Fruit fly (Drosophila melanogaster) whole organism, embryonic: ENCODE measurements around the gene CG32551.
A peak's percentile ranks its signal among the peaks of the same experiment; 100 is the strongest.

Experiments used
- ATbp ChIP-seq: fragments of 200-800 bp; sonication (Bioruptor generic); optimal IDR thresholded peaks from 2 replicates; lab custom pipeline; 2017; ENCODE audit warnings: missing biosample characterization, mild to moderate bottlenecking, missing genetic modification characterization, missing genetic modification reagents
- Atf-2 ChIP-seq: fragments of 200-800 bp; sonication (Bioruptor generic); optimal IDR thresholded peaks from 2 replicates; lab custom pipeline; 2016; ENCODE audit warnings: missing biosample characterization, missing genetic modification characterization
- B-H1 ChIP-seq: fragments of 200-800 bp; sonication (Bioruptor generic); IDR thresholded peaks from 3 replicates; pipeline ENCODE4 v1.3.6; 2022; ENCODE audit warnings: missing biosample characterization, missing genetic modification characterization
- BEAF-32 ChIP-seq: fragments of 200-800 bp; sonication (Bioruptor generic); optimal IDR thresholded peaks from 3 replicates; lab custom pipeline; 2017; ENCODE audit warnings: missing biosample characterization, missing genetic modification characterization, mild to moderate bottlenecking, moderate library complexity, missing genetic modification reagents
- Blimp-1 ChIP-seq: fragments of 200-800 bp; sonication (Bioruptor generic); optimal IDR thresholded peaks from 3 replicates; lab custom pipeline; 2018; ENCODE audit warnings: missing biosample characterization, missing genetic modification characterization, mild to moderate bottlenecking, moderate library complexity, missing genetic modification reagents
- CG12744 ChIP-seq: fragments of 200-800 bp; sonication (Bioruptor generic); optimal IDR thresholded peaks from 2 replicates; lab custom pipeline; 2016; ENCODE audit warnings: missing biosample characterization, missing genetic modification characterization
- CG17385 ChIP-seq: fragments of 200-800 bp; sonication (Bioruptor generic); optimal IDR thresholded peaks from 3 replicates; lab custom pipeline; 2018; ENCODE audit warnings: missing biosample characterization, mild to moderate bottlenecking, missing genetic modification characterization
- CG17912 ChIP-seq: fragments of 200-800 bp; sonication (Bioruptor generic); optimal IDR thresholded peaks from 2 replicates; lab custom pipeline; 2018; ENCODE audit warnings: missing biosample characterization, mild to moderate bottlenecking, missing genetic modification characterization
- CG1792 ChIP-seq: fragments of 200-800 bp; sonication (Bioruptor generic); optimal IDR thresholded peaks from 2 replicates; lab custom pipeline; 2016; ENCODE audit warnings: missing biosample characterization, missing genetic modification characterization
- CG2678 ChIP-seq: fragments of 200-800 bp; sonication (Bioruptor generic); optimal IDR thresholded peaks from 3 replicates; lab custom pipeline; 2019; ENCODE audit warnings: missing biosample characterization, mild to moderate bottlenecking, missing genetic modification characterization, moderate library complexity
- CG2712 ChIP-seq: fragments of 200-800 bp; optimal IDR thresholded peaks from 3 replicates; lab custom pipeline; 2019; ENCODE audit warnings: missing biosample characterization, mild to moderate bottlenecking, missing genetic modification characterization, moderate library complexity
- CG31441 ChIP-seq: fragments of 200-800 bp; sonication (Bioruptor generic); IDR thresholded peaks from 2 replicates; pipeline ENCODE4 v1.3.6; 2022; ENCODE audit warnings: missing biosample characterization, missing genetic modification characterization
- CG32767 ChIP-seq: fragments of 200-800 bp; sonication (Bioruptor generic); IDR thresholded peaks from 2 replicates; pipeline ENCODE4 v1.3.6; 2022; ENCODE audit warnings: missing biosample characterization, missing genetic modification characterization
- CG4730 ChIP-seq: fragments of 200-800 bp; sonication (Bioruptor generic); IDR thresholded peaks from 2 replicates; pipeline ENCODE4 v1.3.6; 2022; ENCODE audit warnings: missing biosample characterization, missing genetic modification characterization
- CG5953 ChIP-seq: fragments of 200-800 bp; sonication (Bioruptor generic); IDR thresholded peaks from 2 replicates; pipeline ENCODE4 v1.3.6; 2022; ENCODE audit warnings: missing biosample characterization, missing genetic modification characterization
- CG6791 ChIP-seq: fragments of 200-800 bp; sonication (Bioruptor generic); IDR thresholded peaks from 3 replicates; pipeline ENCODE4 v1.3.6; 2022; ENCODE audit warnings: missing biosample characterization, missing genetic modification characterization; ENCODE audit not compliant: partially characterized antibody
- CG7839 ChIP-seq: fragments of 200-800 bp; sonication (Bioruptor generic); optimal IDR thresholded peaks from 3 replicates; lab custom pipeline; 2018; ENCODE audit warnings: missing biosample characterization, mild to moderate bottlenecking, missing genetic modification characterization, moderate library complexity
- CG8290 ChIP-seq, 3 experiments: fragments of 200-800 bp; sonication (Bioruptor generic); optimal IDR thresholded peaks; 2 replicates each; lab custom pipeline; 2016 to 2019; ENCODE audit warnings: missing biosample characterization in 3 of 3, missing genetic modification characterization in 3 of 3, mild to moderate bottlenecking in 2 of 3, moderate library complexity in 1 of 3
- CG8924 ChIP-seq: fragments of 200-800 bp; optimal IDR thresholded peaks from 3 replicates; lab custom pipeline; 2019; ENCODE audit warnings: missing biosample characterization, mild to moderate bottlenecking, missing genetic modification characterization, moderate library complexity
- CG9876 ChIP-seq: fragments of 200-800 bp; sonication (Bioruptor generic); optimal IDR thresholded peaks from 2 replicates; lab custom pipeline; 2016; ENCODE audit warnings: missing biosample characterization, missing genetic modification characterization
- Dbx ChIP-seq: fragments of 200-800 bp; sonication (Bioruptor generic); IDR thresholded peaks from 3 replicates; pipeline ENCODE4 v1.3.6; 2022; ENCODE audit warnings: missing biosample characterization, missing genetic modification characterization
- Dp ChIP-seq: fragments of 200-800 bp; sonication (Bioruptor generic); optimal IDR thresholded peaks from 2 replicates; lab custom pipeline; 2018; ENCODE audit warnings: missing biosample characterization, mild to moderate bottlenecking, missing genetic modification characterization, moderate library complexity
- Fer3 ChIP-seq: fragments of 200-800 bp; sonication (Bioruptor generic); optimal IDR thresholded peaks from 2 replicates; lab custom pipeline; 2018; ENCODE audit warnings: missing biosample characterization, mild to moderate bottlenecking, missing genetic modification characterization, moderate library complexity
- Hmx ChIP-seq: fragments of 200-800 bp; sonication (Bioruptor generic); optimal IDR thresholded peaks from 2 replicates; lab custom pipeline; 2016; ENCODE audit warnings: missing biosample characterization, missing genetic modification characterization
- Kr ChIP-seq: fragments of 200-800 bp; sonication (Bioruptor generic); optimal IDR thresholded peaks from 2 replicates; lab custom pipeline; 2017; ENCODE audit warnings: missing biosample characterization, mild to moderate bottlenecking, missing genetic modification characterization
- Mrtf ChIP-seq: fragments of 200-800 bp; sonication (Bioruptor generic); IDR thresholded peaks from 3 replicates; pipeline ENCODE4 v1.3.6; 2022; ENCODE audit warnings: missing biosample characterization, missing genetic modification characterization
- Nf-YB ChIP-seq: fragments of 200-800 bp; sonication (Bioruptor generic); optimal IDR thresholded peaks from 3 replicates; lab custom pipeline; 2019; ENCODE audit warnings: missing biosample characterization, mild to moderate bottlenecking, missing genetic modification characterization, moderate library complexity
- Oaz ChIP-seq: fragments of 200-800 bp; sonication (Bioruptor generic); IDR thresholded peaks from 2 replicates; pipeline ENCODE4 v1.3.6; 2022; ENCODE audit warnings: missing biosample characterization, missing genetic modification characterization
- Scr ChIP-seq: fragments of 200-800 bp; sonication (Bioruptor generic); IDR thresholded peaks from 2 replicates; pipeline ENCODE4 v1.3.6; 2022; ENCODE audit warnings: missing biosample characterization, missing genetic modification characterization; ENCODE audit not compliant: partially characterized antibody
- Side ChIP-seq: fragments of 200-800 bp; sonication (Bioruptor generic); optimal IDR thresholded peaks from 2 replicates; lab custom pipeline; 2016; ENCODE audit warnings: missing biosample characterization, missing genetic modification characterization
- TFAM ChIP-seq: fragments of 200-800 bp; sonication (Bioruptor generic); optimal IDR thresholded peaks from 2 replicates; lab custom pipeline; 2017; ENCODE audit warnings: missing biosample characterization, missing genetic modification characterization, inconsistent platforms
- Trl ChIP-seq, 3 experiments: fragments of >200 bp in 2 of 3; fragments of 200-800 bp in 1 of 3; sonication (Bioruptor generic) in 1 of 3; optimal IDR thresholded peaks; 2 replicates in 1 of 3; 3 replicates in 2 of 3; lab custom pipeline; 2016 to 2017; ENCODE audit warnings: missing biosample characterization in 1 of 3, missing genetic modification characterization in 1 of 3
- Xrp1 ChIP-seq: fragments of 200-800 bp; sonication (Bioruptor generic); IDR thresholded peaks from 2 replicates; pipeline ENCODE4 v1.3.6; 2022; ENCODE audit warnings: missing biosample characterization, missing genetic modification characterization
- ab ChIP-seq: fragments of 200-800 bp; sonication (Bioruptor generic); optimal IDR thresholded peaks from 2 replicates; lab custom pipeline; 2016; ENCODE audit warnings: missing biosample characterization, missing genetic modification characterization
- bowl ChIP-seq: fragments of 200-800 bp; sonication (Bioruptor generic); IDR thresholded peaks from 2 replicates; pipeline ENCODE4 v1.3.6; 2022; ENCODE audit warnings: missing biosample characterization, missing genetic modification characterization
- bsh ChIP-seq, 2 experiments: fragments of 200-800 bp; sonication (Bioruptor generic); optimal IDR thresholded peaks; 2 replicates each; lab custom pipeline; 2017 to 2018; ENCODE audit warnings: mild to moderate bottlenecking in 2 of 2, missing biosample characterization in 2 of 2, missing genetic modification characterization in 2 of 2, moderate library complexity in 1 of 2
- crc ChIP-seq: fragments of 200-800 bp; sonication (Bioruptor generic); optimal IDR thresholded peaks from 2 replicates; lab custom pipeline; 2016; ENCODE audit warnings: missing biosample characterization, missing genetic modification characterization
- crol ChIP-seq: fragments of 200-800 bp; sonication (Bioruptor generic); IDR thresholded peaks from 2 replicates; pipeline ENCODE4 v1.3.6; 2022; ENCODE audit warnings: missing biosample characterization, missing genetic modification characterization
- dmrt99B ChIP-seq: fragments of 200-800 bp; sonication (Bioruptor generic); optimal IDR thresholded peaks from 2 replicates; lab custom pipeline; 2018; ENCODE audit warnings: missing biosample characterization, mild to moderate bottlenecking, missing genetic modification characterization, moderate library complexity
- dpn ChIP-seq, 2 experiments: fragments of 200-800 bp; sonication (Bioruptor generic); optimal IDR thresholded peaks; 3 replicates each; lab custom pipeline; 2016; ENCODE audit warnings: missing biosample characterization in 2 of 2, missing genetic modification characterization in 2 of 2
- eyg ChIP-seq: fragments of 200-800 bp; sonication (Bioruptor generic); optimal IDR thresholded peaks from 3 replicates; lab custom pipeline; 2016; ENCODE audit warnings: missing biosample characterization, missing genetic modification characterization
- fd64A ChIP-seq: fragments of 200-800 bp; sonication (Bioruptor generic); optimal IDR thresholded peaks from 3 replicates; lab custom pipeline; 2018; ENCODE audit warnings: missing biosample characterization, mild to moderate bottlenecking, missing genetic modification characterization
- fru ChIP-seq: fragments of >200 bp; optimal IDR thresholded peaks from 2 replicates; lab custom pipeline; 2017
- fu2 ChIP-seq: fragments of 200-800 bp; sonication (Bioruptor generic); optimal IDR thresholded peaks from 2 replicates; lab custom pipeline; 2016; ENCODE audit warnings: missing biosample characterization, missing genetic modification characterization
- gsb-n ChIP-seq: fragments of 200-800 bp; sonication (Bioruptor generic); optimal IDR thresholded peaks from 3 replicates; lab custom pipeline; 2018; ENCODE audit warnings: missing biosample characterization, mild to moderate bottlenecking, missing genetic modification characterization
- klu ChIP-seq: fragments of 200-800 bp; sonication (Bioruptor generic); IDR thresholded peaks from 2 replicates; pipeline ENCODE4 v1.3.6; 2022; ENCODE audit warnings: missing biosample characterization, missing genetic modification characterization
- mam ChIP-seq: fragments of 200-800 bp; sonication (Bioruptor generic); optimal IDR thresholded peaks from 3 replicates; lab custom pipeline; 2016; ENCODE audit warnings: missing biosample characterization, missing genetic modification characterization
- pros ChIP-seq: fragments of 200-800 bp; sonication (Bioruptor generic); optimal IDR thresholded peaks from 3 replicates; lab custom pipeline; 2019; ENCODE audit warnings: missing biosample characterization, mild to moderate bottlenecking, missing genetic modification characterization, moderate library complexity
- sug ChIP-seq: fragments of 200-800 bp; optimal IDR thresholded peaks from 2 replicates; lab custom pipeline; 2019; ENCODE audit warnings: missing biosample characterization, mild to moderate bottlenecking, missing genetic modification characterization, moderate library complexity
- tna ChIP-seq: fragments of 200-800 bp; sonication (Bioruptor generic); IDR thresholded peaks from 2 replicates; pipeline ENCODE4 v1.3.6; 2022; ENCODE audit warnings: missing biosample characterization, missing genetic modification characterization; ENCODE audit not compliant: partially characterized antibody
- toy ChIP-seq: fragments of 200-800 bp; sonication (Bioruptor generic); IDR thresholded peaks from 2 replicates; pipeline ENCODE4 v1.3.6; 2022; ENCODE audit warnings: missing biosample characterization, missing genetic modification characterization

The CG32551 gene

dm6 chrX:18407394-18407721 is 31.3 kb upstream of the CG32551 start (continued):
- TF ChIP-seq CG8924 (tag; lab: Kevin White, UChicago) = no peak
- peak; percentile 18 for TF ChIP-seq Fer3 (tag; lab: Kevin White, UChicago)
- TF ChIP-seq Hmx = no peak
- TF ChIP-seq Dp = no peak
- TF ChIP-seq pros = no peak
- TF ChIP-seq tna (GFP tag; lab: Robert Waterston, UW) = no peak
- no peak for TF ChIP-seq BEAF-32 (GFP tag; lab: Kevin White, UChicago)
- no peak for TF ChIP-seq fru
- TF ChIP-seq Side = no peak
- no peak for TF ChIP-seq CG5953 (GFP tag; lab: Robert Waterston, UW)
- TF ChIP-seq fd64A (GFP tag; lab: Kevin White, UChicago) = no peak
- no peak for TF ChIP-seq CG8290 (GFP tag; optimal IDR thresholded peaks at IDR 0.05; lab: Kevin White, UChicago)
- TF ChIP-seq CG8290 (tag; optimal IDR thresholded peaks at IDR 0.05; lab: Kevin White, UChicago) = peak in 1 of 2 experiments; percentile 3
- peak; percentile 42 for TF ChIP-seq CG2678 (tag; lab: Kevin White, UChicago)
- TF ChIP-seq CG2712 (tag; lab: Kevin White, UChicago) = peak; percentile 10
- TF ChIP-seq CG6791 (GFP tag; lab: Robert Waterston, UW) = no peak
- no peak for TF ChIP-seq bowl (GFP tag; lab: Robert Waterston, UW)
- peak; percentile 6 for TF ChIP-seq CG1792 (GFP tag; lab: Kevin White, UChicago)
- TF ChIP-seq eyg (GFP tag; lab: Kevin White, UChicago) = no peak
- TF ChIP-seq CG31441 = no peak
- no peak for TF ChIP-seq ATbp (GFP tag; lab: Kevin White, UChicago)
- no peak for TF ChIP-seq Oaz
- peak; percentile 7 for TF ChIP-seq Blimp-1
- no peak for TF ChIP-seq ab (GFP tag; lab: Kevin White, UChicago)
- TF ChIP-seq crc (GFP tag; lab: Kevin White, UChicago) = no peak
- no peak for TF ChIP-seq CG12744
- no peak for TF ChIP-seq CG17912
- TF ChIP-seq B-H1 (GFP tag; lab: Robert Waterston, UW) = no peak
- no peak for TF ChIP-seq fu2 (GFP tag; lab: Kevin White, UChicago)
- no peak for TF ChIP-seq klu
- TF ChIP-seq Kr (GFP tag; lab: Kevin White, UChicago) = no peak
- no peak for TF ChIP-seq TFAM (GFP tag; lab: Kevin White, UChicago)
- peak; percentile 12 for TF ChIP-seq mam (GFP tag; lab: Kevin White, UChicago)
- no peak for TF ChIP-seq crol (GFP tag; lab: Robert Waterston, UW)
- TF ChIP-seq CG4730 (GFP tag; lab: Robert Waterston, UW) = no peak
- TF ChIP-seq gsb-n (tag; lab: Kevin White, UChicago) = no peak
- no peak for TF ChIP-seq Scr (GFP tag; lab: Robert Waterston, UW)
- TF ChIP-seq sug = no peak
- no peak for TF ChIP-seq CG17385 (GFP tag; lab: Kevin White, UChicago)
- TF ChIP-seq dpn (GFP tag; optimal IDR thresholded peaks at IDR 0.05; lab: Kevin White, UChicago) = peak in 1 of 2 experiments; percentile 39
- no peak for TF ChIP-seq CG9876 (GFP tag; lab: Kevin White, UChicago)
- TF ChIP-seq Xrp1 = peak; percentile 28; the same call in 1 of the 2 replicates
- TF ChIP-seq bsh (GFP tag; optimal IDR thresholded peaks at IDR 0.05; lab: Kevin White, UChicago) = peak in 1 of 2 experiments; percentile 20
- TF ChIP-seq Atf-2 = no peak
- TF ChIP-seq toy (GFP tag; lab: Robert Waterston, UW) = no peak
- TF ChIP-seq CG32767 (GFP tag; lab: Robert Waterston, UW) = no peak
- TF ChIP-seq Trl (optimal IDR thresholded peaks at IDR 0.05; lab: Kevin White, UChicago) = no peak
- no peak for TF ChIP-seq Trl (GFP tag; optimal IDR thresholded peaks at IDR 0.05; lab: Kevin White, UChicago)
- TF ChIP-seq CG7839 (tag; lab: Kevin White, UChicago) = peak; percentile 49
- 0 out of 3 replicates have a peak, but pooled peaks have one; percentile 43 for TF ChIP-seq Dbx
- no peak for TF ChIP-seq Nf-YB (GFP tag; lab: Kevin White, UChicago)
- TF ChIP-seq Mrtf = no peak
- TF ChIP-seq dmrt99B (tag; lab: Kevin White, UChicago) = peak; percentile 26
